Fruit fly (Drosophila melanogaster) whole organism, embryonic: ENCODE results near the gene vito.
A peak's percentile ranks its signal among the peaks of the same experiment; 100 is the strongest.

ENCODE experiments used
- Ada2b ChIP-seq: fragments of 200-800 bp; sonication (Bioruptor generic); IDR thresholded peaks from 2 replicates; pipeline ENCODE4 v1.3.6; 2022; ENCODE audit warnings: missing biosample characterization, missing genetic modification characterization
- Atf6 ChIP-seq: fragments of 200-800 bp; sonication (Bioruptor generic); IDR thresholded peaks from 2 replicates; pipeline ENCODE4 v1.3.6; 2022; ENCODE audit warnings: missing biosample characterization, missing genetic modification characterization
- Awh ChIP-seq: fragments of 200-800 bp; sonication (Bioruptor generic); IDR thresholded peaks from 2 replicates; pipeline ENCODE4, ENCODE4 v1.3.6; 2022; ENCODE audit warnings: missing biosample characterization, missing genetic modification characterization
- B-H1 ChIP-seq: fragments of 200-800 bp; sonication (Bioruptor generic); IDR thresholded peaks from 3 replicates; pipeline ENCODE4 v1.3.6; 2022; ENCODE audit warnings: missing biosample characterization, missing genetic modification characterization
- CG10209 ChIP-seq: fragments of 200-800 bp; sonication (Bioruptor generic); optimal IDR thresholded peaks from 3 replicates; lab custom pipeline; 2017; ENCODE audit warnings: missing biosample characterization, mild to moderate bottlenecking, missing genetic modification characterization, missing genetic modification reagents
- CG12155 ChIP-seq: fragments of 200-800 bp; sonication (Bioruptor generic); optimal IDR thresholded peaks from 3 replicates; lab custom pipeline; 2016; ENCODE audit warnings: missing biosample characterization, missing genetic modification characterization
- CG17328 ChIP-seq: fragments of 200-800 bp; sonication (Bioruptor generic); IDR thresholded peaks from 2 replicates; pipeline ENCODE4 v1.3.6; 2022; ENCODE audit warnings: missing biosample characterization, missing genetic modification characterization
- CG17359 ChIP-seq: fragments of 200-800 bp; sonication (Bioruptor generic); optimal IDR thresholded peaks from 3 replicates; lab custom pipeline; 2018; ENCODE audit warnings: missing biosample characterization, mild to moderate bottlenecking, missing genetic modification characterization, moderate library complexity
- CG17361 ChIP-seq: fragments of 200-800 bp; sonication (Bioruptor generic); IDR thresholded peaks from 3 replicates; pipeline ENCODE4 v1.3.6; 2022; ENCODE audit warnings: missing biosample characterization, missing genetic modification characterization
- CG17829 ChIP-seq: fragments of 200-800 bp; optimal IDR thresholded peaks from 2 replicates; lab custom pipeline; 2019; ENCODE audit warnings: missing biosample characterization, mild to moderate bottlenecking, missing genetic modification characterization, moderate library complexity
- CG18011 ChIP-seq: fragments of 200-800 bp; sonication (Bioruptor generic); optimal IDR thresholded peaks from 2 replicates; lab custom pipeline; 2017; ENCODE audit warnings: missing biosample characterization, missing genetic modification characterization, mild to moderate bottlenecking, moderate library complexity, missing genotype
- CG18262 ChIP-seq: fragments of 200-800 bp; optimal IDR thresholded peaks from 3 replicates; lab custom pipeline; 2019; ENCODE audit warnings: missing biosample characterization, mild to moderate bottlenecking, missing genetic modification characterization, moderate library complexity
- CG18619 ChIP-seq: fragments of 200-800 bp; sonication (Bioruptor generic); optimal IDR thresholded peaks from 3 replicates; lab custom pipeline; 2017; ENCODE audit warnings: missing biosample characterization, mild to moderate bottlenecking, missing genetic modification characterization
- CG30431 ChIP-seq: fragments of 200-800 bp; sonication (Bioruptor generic); optimal IDR thresholded peaks from 2 replicates; lab custom pipeline; 2017; ENCODE audit warnings: missing biosample characterization, missing genetic modification characterization
- CG32532 ChIP-seq: fragments of 200-800 bp; sonication (Bioruptor generic); IDR thresholded peaks from 2 replicates; pipeline ENCODE4 v1.3.6; 2022; ENCODE audit warnings: missing biosample characterization, missing genetic modification characterization
- CG3838 ChIP-seq: fragments of 200-800 bp; sonication (Bioruptor generic); optimal IDR thresholded peaks from 3 replicates; lab custom pipeline; 2016; ENCODE audit warnings: missing biosample characterization, missing genetic modification characterization
- CG3847 ChIP-seq: fragments of 200-800 bp; sonication (Bioruptor generic); IDR thresholded peaks from 2 replicates; pipeline ENCODE4 v1.3.6; 2022; ENCODE audit warnings: missing biosample characterization, missing genetic modification characterization
- CG4730 ChIP-seq: fragments of 200-800 bp; sonication (Bioruptor generic); IDR thresholded peaks from 2 replicates; pipeline ENCODE4 v1.3.6; 2022; ENCODE audit warnings: missing biosample characterization, missing genetic modification characterization
- CG6272 ChIP-seq: fragments of 200-800 bp; sonication (Bioruptor generic); IDR thresholded peaks from 2 replicates; pipeline ENCODE4 v1.3.6; 2022; ENCODE audit warnings: missing biosample characterization, missing genetic modification characterization
- CG7372 ChIP-seq: fragments of 200-800 bp; sonication (Bioruptor generic); IDR thresholded peaks from 2 replicates; pipeline ENCODE4 v1.3.6; 2022; ENCODE audit warnings: missing biosample characterization, missing genetic modification characterization
- CG7556 ChIP-seq: fragments of 200-800 bp; sonication (Bioruptor generic); optimal IDR thresholded peaks from 2 replicates; lab custom pipeline; 2017; ENCODE audit warnings: missing biosample characterization, mild to moderate bottlenecking, missing genetic modification characterization
- CG9215 ChIP-seq: fragments of 200-800 bp; sonication (Bioruptor generic); IDR thresholded peaks from 2 replicates; pipeline ENCODE4 v1.3.6; 2022; ENCODE audit warnings: missing biosample characterization, missing genetic modification characterization
- Lhr ChIP-seq: fragments of 200-800 bp; sonication (Bioruptor generic); optimal IDR thresholded peaks from 3 replicates; lab custom pipeline; 2017; ENCODE audit warnings: mild to moderate bottlenecking, missing biosample characterization, missing genetic modification reagents, missing genetic modification characterization
- Max ChIP-seq: fragments of 200-800 bp; sonication (Bioruptor generic); optimal IDR thresholded peaks from 2 replicates; lab custom pipeline; 2016; ENCODE audit warnings: missing biosample characterization, mild to moderate bottlenecking, missing genetic modification characterization
- NK7.1 ChIP-seq: fragments of 200-800 bp; sonication (Bioruptor generic); optimal IDR thresholded peaks from 3 replicates; lab custom pipeline; 2016; ENCODE audit warnings: missing biosample characterization, missing genetic modification characterization
- Oaz ChIP-seq: fragments of 200-800 bp; sonication (Bioruptor generic); IDR thresholded peaks from 2 replicates; pipeline ENCODE4 v1.3.6; 2022; ENCODE audit warnings: missing biosample characterization, missing genetic modification characterization
- Ptx1 ChIP-seq: fragments of 200-800 bp; sonication (Bioruptor generic); IDR thresholded peaks from 2 replicates; pipeline ENCODE4 v1.3.6; 2022; ENCODE audit warnings: missing biosample characterization, missing genetic modification characterization
- Six4 ChIP-seq: fragments of 200-800 bp; sonication (Bioruptor generic); optimal IDR thresholded peaks from 2 replicates; lab custom pipeline; 2016; ENCODE audit warnings: missing biosample characterization, missing genetic modification characterization
- Spps ChIP-seq: fragments of 200-800 bp; sonication (Bioruptor generic); optimal IDR thresholded peaks from 2 replicates; lab custom pipeline; 2018; ENCODE audit warnings: missing biosample characterization, mild to moderate bottlenecking, missing genetic modification characterization
- TFAM ChIP-seq: fragments of 200-800 bp; sonication (Bioruptor generic); optimal IDR thresholded peaks from 2 replicates; lab custom pipeline; 2017; ENCODE audit warnings: missing biosample characterization, missing genetic modification characterization, inconsistent platforms
- Xrp1 ChIP-seq: fragments of 200-800 bp; sonication (Bioruptor generic); IDR thresholded peaks from 2 replicates; pipeline ENCODE4 v1.3.6; 2022; ENCODE audit warnings: missing biosample characterization, missing genetic modification characterization
- ap ChIP-seq: fragments of 200-800 bp; sonication (Bioruptor generic); IDR thresholded peaks from 2 replicates; pipeline ENCODE4 v1.3.6; 2022; ENCODE audit warnings: missing biosample characterization, missing genetic modification characterization
- bcd ChIP-seq: fragments of 200-800 bp; sonication (Bioruptor generic); optimal IDR thresholded peaks from 2 replicates; lab custom pipeline; 2017; ENCODE audit warnings: missing biosample characterization, mild to moderate bottlenecking, missing genetic modification characterization
- chif ChIP-seq, 2 experiments: fragments of 200-800 bp; sonication (Bioruptor generic); optimal IDR thresholded peaks; 3 replicates each; lab custom pipeline; 2016; ENCODE audit warnings: missing biosample characterization in 2 of 2, missing genetic modification characterization in 2 of 2
- dati ChIP-seq: fragments of 200-800 bp; sonication (Bioruptor generic); IDR thresholded peaks from 2 replicates; pipeline ENCODE4 v1.3.6; 2022; ENCODE audit warnings: missing biosample characterization, missing genetic modification characterization
- dmrt11E ChIP-seq: fragments of 200-800 bp; sonication (Bioruptor generic); optimal IDR thresholded peaks from 3 replicates; lab custom pipeline; 2018; ENCODE audit warnings: missing biosample characterization, mild to moderate bottlenecking, missing genetic modification characterization, moderate library complexity
- dysf ChIP-seq: fragments of 200-800 bp; sonication (Bioruptor generic); IDR thresholded peaks from 3 replicates; pipeline ENCODE4 v1.3.6; 2022; ENCODE audit warnings: missing biosample characterization, missing genetic modification characterization
- gcm ChIP-seq: fragments of 200-800 bp; sonication (Bioruptor generic); optimal IDR thresholded peaks from 2 replicates; lab custom pipeline; 2019; ENCODE audit warnings: missing biosample characterization, mild to moderate bottlenecking, missing genetic modification characterization, moderate library complexity
- gem ChIP-seq: fragments of 200-800 bp; sonication (Bioruptor generic); optimal IDR thresholded peaks from 2 replicates; lab custom pipeline; 2019; ENCODE audit warnings: missing biosample characterization, mild to moderate bottlenecking, missing genetic modification characterization, moderate library complexity
- klu ChIP-seq: fragments of 200-800 bp; sonication (Bioruptor generic); IDR thresholded peaks from 2 replicates; pipeline ENCODE4 v1.3.6; 2022; ENCODE audit warnings: missing biosample characterization, missing genetic modification characterization
- lbe ChIP-seq: fragments of 200-800 bp; sonication (Bioruptor generic); optimal IDR thresholded peaks from 2 replicates; lab custom pipeline; 2016; ENCODE audit warnings: missing biosample characterization, mild to moderate bottlenecking, missing genetic modification characterization
- lilli ChIP-seq: fragments of 200-800 bp; sonication (Bioruptor generic); optimal IDR thresholded peaks from 3 replicates; lab custom pipeline; 2016; ENCODE audit warnings: missing biosample characterization, missing genetic modification characterization
- phol ChIP-seq: fragments of 200-800 bp; sonication (Bioruptor generic); optimal IDR thresholded peaks from 3 replicates; lab custom pipeline; 2018; ENCODE audit warnings: missing biosample characterization, mild to moderate bottlenecking, missing genetic modification characterization, moderate library complexity
- prd ChIP-seq, 3 experiments: fragments of >200 bp in 2 of 3; fragments of 200-800 bp in 1 of 3; sonication (Bioruptor generic) in 1 of 3; optimal IDR thresholded peaks in 2 of 3; IDR thresholded peaks in 1 of 3; 2 replicates in 2 of 3; 3 replicates in 1 of 3; pipeline versions ENCODE4 v1.3.6 to Lab custom; 2017 to 2022; ENCODE audit warnings: missing biosample characterization in 1 of 3, missing genetic modification characterization in 1 of 3
- pros ChIP-seq: fragments of 200-800 bp; sonication (Bioruptor generic); optimal IDR thresholded peaks from 3 replicates; lab custom pipeline; 2019; ENCODE audit warnings: missing biosample characterization, mild to moderate bottlenecking, missing genetic modification characterization, moderate library complexity
- pum ChIP-seq: fragments of 200-800 bp; sonication (Bioruptor generic); optimal IDR thresholded peaks from 2 replicates; lab custom pipeline; 2016; ENCODE audit warnings: missing biosample characterization, missing genetic modification characterization
- ranshi ChIP-seq: fragments of 200-800 bp; sonication (Bioruptor generic); IDR thresholded peaks from 2 replicates; pipeline ENCODE4 v1.3.6; 2022; ENCODE audit warnings: missing biosample characterization, missing genetic modification characterization
- scrt ChIP-seq: fragments of 200-800 bp; sonication (Bioruptor generic); optimal IDR thresholded peaks from 2 replicates; lab custom pipeline; 2018; ENCODE audit warnings: missing biosample characterization, mild to moderate bottlenecking, missing genetic modification characterization, moderate library complexity
- seq ChIP-seq: fragments of 200-800 bp; sonication (Bioruptor generic); IDR thresholded peaks from 2 replicates; pipeline ENCODE4 v1.3.6; 2022; ENCODE audit warnings: missing biosample characterization, missing genetic modification characterization
- sqz ChIP-seq: fragments of 200-800 bp; sonication (Bioruptor generic); optimal IDR thresholded peaks from 3 replicates; lab custom pipeline; 2018; ENCODE audit warnings: missing biosample characterization, mild to moderate bottlenecking, missing genetic modification characterization
- zfh2 ChIP-seq: fragments of 200-800 bp; sonication (Bioruptor generic); optimal IDR thresholded peaks from 2 replicates; lab custom pipeline; 2016; ENCODE audit warnings: missing biosample characterization, missing genetic modification characterization

The vito gene

DNA sequence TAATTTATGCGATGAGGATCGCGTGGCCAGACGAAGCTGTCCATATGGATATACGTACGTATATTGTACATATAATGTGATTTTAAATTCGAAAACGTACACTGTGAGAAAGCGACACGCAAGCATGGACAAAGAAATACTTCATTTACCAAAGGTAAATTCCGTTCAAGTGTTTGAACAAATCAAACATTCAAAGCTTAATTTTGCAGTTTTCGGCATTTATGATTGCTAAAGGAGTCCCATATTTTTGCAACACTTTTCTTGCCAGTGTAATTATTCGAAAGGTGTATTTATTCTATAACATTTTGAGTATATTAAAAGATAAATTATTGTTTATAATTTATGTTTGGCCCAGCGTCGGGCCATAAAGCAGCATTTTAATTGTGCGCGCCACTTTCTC, 42.2 kb upstream of the vito start (continued):
- TF ChIP-seq seq (GFP tag; lab: Robert Waterston, UW) (0 out of 2 replicates have a peak, but pooled peaks have one; percentile 41), Max (GFP tag; lab: Kevin White, UChicago) (no peak), CG9215 (GFP tag; lab: Robert Waterston, UW) (0 out of 2 replicates have a peak, but pooled peaks have one; percentile 27), CG7372 (GFP tag; lab: Robert Waterston, UW) (peak; percentile 37; the same call in 1 of the 2 replicates), dysf (GFP tag; lab: Robert Waterston, UW) (peak; percentile 65; the same call in 2 of the 3 replicates), Spps (tag; lab: Kevin White, UChicago) (no peak), CG30431 (GFP tag; lab: Kevin White, UChicago) (peak; percentile 4), CG4730 (GFP tag; lab: Robert Waterston, UW) (0 out of 2 replicates have a peak, but pooled peaks have one; percentile 14), CG32532 (GFP tag; lab: Robert Waterston, UW) (peak; percentile 62; the same call in 1 of the 2 replicates), Six4 (GFP tag; lab: Kevin White, UChicago) (peak; percentile 11), ranshi (peak; percentile 14; the same call in 1 of the 2 replicates), CG3847 (GFP tag; lab: Robert Waterston, UW) (peak; percentile 35; the same call in 1 of the 2 replicates), ap (GFP tag; lab: Robert Waterston, UW) (no peak), Oaz (GFP tag; lab: Robert Waterston, UW) (no peak), gem (tag; lab: Kevin White, UChicago) (peak; percentile 70), B-H1 (GFP tag; lab: Robert Waterston, UW) (no peak), CG18011 (GFP tag; lab: Kevin White, UChicago) (no peak), prd (optimal IDR thresholded peaks at IDR 0.05; lab: Kevin White, UChicago) (no peak), prd (GFP tag; IDR thresholded peaks at IDR 0.05; lab: Robert Waterston, UW) (peak; percentile 47; the same call in 2 of the 3 replicates), TFAM (no peak), CG10209 (peak; percentile 31), dmrt11E (tag; lab: Kevin White, UChicago) (peak; percentile 10), CG18619 (peak; percentile 12), CG12155 (peak; percentile 35), klu (GFP tag; lab: Robert Waterston, UW) (no peak), Xrp1 (GFP tag; lab: Robert Waterston, UW) (peak; percentile 24; the same call in 1 of the 2 replicates), Awh (no peak), CG7556 (GFP tag; lab: Kevin White, UChicago) (peak; percentile 9), sqz (GFP tag; lab: Kevin White, UChicago) (no peak), chif (GFP tag; optimal IDR thresholded peaks at IDR 0.05; lab: Kevin White, UChicago) (peak in 1 of 2 experiments; percentile 25), pros (GFP tag; lab: Kevin White, UChicago) (no peak), Ada2b (peak; percentile 51), CG3838 (GFP tag; lab: Kevin White, UChicago) (no peak), Ptx1 (GFP tag; lab: Robert Waterston, UW) (peak; percentile 42; the same call in 1 of the 2 replicates), zfh2 (GFP tag; lab: Kevin White, UChicago) (peak; percentile 44), bcd (GFP tag; lab: Kevin White, UChicago) (peak; percentile 45), CG17829 (tag; lab: Kevin White, UChicago) (no peak), CG6272 (no peak), gcm (GFP tag; lab: Kevin White, UChicago) (peak; percentile 8), Lhr (no peak), Atf6 (GFP tag; lab: Robert Waterston, UW) (peak; percentile 52; the same call in 1 of the 2 replicates), CG17328 (GFP tag; lab: Robert Waterston, UW) (peak; percentile 54), dati (no peak), phol (tag; lab: Kevin White, UChicago) (peak; percentile 23), pum (GFP tag; lab: Kevin White, UChicago) (peak; percentile 36), lilli (GFP tag; lab: Kevin White, UChicago) (peak; percentile 52), CG18262 (tag; lab: Kevin White, UChicago) (peak; percentile 16), NK7.1 (GFP tag; lab: Kevin White, UChicago) (no peak), CG17359 (tag; lab: Kevin White, UChicago) (peak; percentile 20), CG17361 (peak; percentile 44; the same call in 1 of the 3 replicates), lbe (GFP tag; lab: Kevin White, UChicago) (peak; percentile 16), scrt (GFP tag; lab: Kevin White, UChicago) (no peak)
